Fruit fly (Drosophila melanogaster): ENCODE results near the gene Galk.

Gene Galk

dm6 chr3L:9011485-9012389 is 25.8 kb upstream of the Galk start (continued):
- TF ChIP-seq CG9817 (tag; optimal IDR thresholded peaks at IDR 0.05) (peak; percentile 9), CG13894 (tag; optimal IDR thresholded peaks at IDR 0.05) (no peak), Camta (GFP tag; optimal IDR thresholded peaks at IDR 0.05) (peak; percentile 85), Lpt (GFP tag; optimal IDR thresholded peaks at IDR 0.05) (no peak), cad (GFP tag; optimal IDR thresholded peaks at IDR 0.05) (no peak), Dad (GFP tag; optimal IDR thresholded peaks at IDR 0.05) (peak; percentile 45), phol (tag; optimal IDR thresholded peaks at IDR 0.05) (peak; percentile 82), Antp (GFP tag; optimal IDR thresholded peaks at IDR 0.05) (peak; percentile 87), YL-1 (GFP tag; optimal IDR thresholded peaks at IDR 0.05) (no peak), CG7987 (GFP tag; optimal IDR thresholded peaks at IDR 0.05) (no peak), CG18476 (GFP tag; optimal IDR thresholded peaks at IDR 0.05) (peak; percentile 63), abd-A (tag; optimal IDR thresholded peaks at IDR 0.05) (peak; percentile 16), CG16813 (GFP tag; IDR thresholded peaks at IDR 0.05; ENCODE audit: partially characterized antibody) (no peak), btn (GFP tag; optimal IDR thresholded peaks at IDR 0.05) (peak; percentile 72), h (optimal IDR thresholded peaks at IDR 0.05) (no peak), CG7271 (tag; optimal IDR thresholded peaks at IDR 0.05) (no peak), hth (optimal IDR thresholded peaks at IDR 0.05) (peak; percentile 48), CG10431 (GFP tag; optimal IDR thresholded peaks at IDR 0.05) (no peak), yki (optimal IDR thresholded peaks at IDR 0.05) (no peak), ftz-f1 (GFP tag; optimal IDR thresholded peaks at IDR 0.05) (no peak), CG7372 (GFP tag; IDR thresholded peaks at IDR 0.05) (peak; percentile 54), CG10959 (GFP tag; IDR thresholded peaks at IDR 0.05) (peak; percentile 95), chn (GFP tag; optimal IDR thresholded peaks at IDR 0.05) (peak; percentile 70), PHDP (tag; optimal IDR thresholded peaks at IDR 0.05) (no peak), ken (GFP tag; IDR thresholded peaks at IDR 0.05) (peak; percentile 78; the same call in 2 of the 3 replicates), CG14441 (GFP tag; IDR thresholded peaks at IDR 0.05) (peak; percentile 60), CG1233 (GFP tag; optimal IDR thresholded peaks at IDR 0.05) (peak; percentile 81), cato (GFP tag; optimal IDR thresholded peaks at IDR 0.05; ENCODE audit: borderline replicate concordance) (peak; percentile 42), CG4404 (GFP tag; IDR thresholded peaks at IDR 0.05) (peak; percentile 93), CG6175 (GFP tag; IDR thresholded peaks at IDR 0.05) (no peak), hkb (optimal IDR thresholded peaks at IDR 0.05) (no peak), hkb (GFP tag; IDR thresholded peaks at IDR 0.05) (peak; percentile 80), usp (GFP tag; optimal IDR thresholded peaks at IDR 0.05) (no peak), CG8478 (optimal IDR thresholded peaks at IDR 0.05) (no peak), CG2116 (GFP tag; optimal IDR thresholded peaks at IDR 0.05) (peak; percentile 23), sisA (GFP tag; IDR thresholded peaks at IDR 0.05) (peak; percentile 84), BtbVII (GFP tag; optimal IDR thresholded peaks at IDR 0.05) (no peak), dan (GFP tag; IDR thresholded peaks at IDR 0.05) (peak; percentile 91), az2 (GFP tag; optimal IDR thresholded peaks at IDR 0.05) (peak; percentile 72), CG1529 (GFP tag; optimal IDR thresholded peaks at IDR 0.05) (peak; percentile 49), CG5953 (GFP tag; IDR thresholded peaks at IDR 0.05) (peak; percentile 45; the same call in 1 of the 2 replicates), CG15269 (tag; optimal IDR thresholded peaks at IDR 0.05) (no peak), CG3847 (GFP tag; IDR thresholded peaks at IDR 0.05) (peak; percentile 27; the same call in 1 of the 2 replicates), Atf-2 (GFP tag; optimal IDR thresholded peaks at IDR 0.05) (peak; percentile 56), GATAe (GFP tag; conservative IDR thresholded peaks at IDR 0.05) (no peak), HmgZ (tag; optimal IDR thresholded peaks at IDR 0.05) (peak; percentile 17), Dip2 (GFP tag; IDR thresholded peaks at IDR 0.05) (no peak), CG8359 (GFP tag; optimal IDR thresholded peaks at IDR 0.05; ENCODE audit: borderline replicate concordance) (peak; percentile 64), CG2875 (GFP tag; optimal IDR thresholded peaks at IDR 0.05) (peak; percentile 64), CG8765 (GFP tag; IDR thresholded peaks at IDR 0.05) (peak; percentile 93), CG18262 (tag; optimal IDR thresholded peaks at IDR 0.05) (peak; percentile 88)
